Worm (Caenorhabditis elegans) whole organism, L3 larva: Measurements from ENCODE around the gene F56H9.8.
A peak's percentile ranks its signal among the peaks of the same experiment; 100 is the strongest.

Source experiments
- ceh-16 ChIP-seq: sonication (generic microtip); optimal IDR thresholded peaks from 2 replicates; lab custom pipeline; 2017; ENCODE audit warnings: missing biosample characterization, missing genetic modification characterization
- ceh-28 ChIP-seq: fragments of 150-350 bp; optimal IDR thresholded peaks from 2 replicates; lab custom pipeline; 2014; ENCODE audit warnings: missing biosample characterization, missing genetic modification reagents, missing genetic modification characterization
- ceh-82 ChIP-seq: fragments of 150-350 bp; optimal IDR thresholded peaks from 2 replicates; lab custom pipeline; 2014; ENCODE audit warnings: missing biosample characterization, missing genetic modification characterization
- ceh-9 ChIP-seq: sonication (generic microtip); optimal IDR thresholded peaks from 2 replicates; lab custom pipeline; 2018; ENCODE audit warnings: missing biosample characterization, missing genetic modification characterization
- daf-12 ChIP-seq: fragments of 150-350 bp; optimal IDR thresholded peaks from 2 replicates; lab custom pipeline; 2014; ENCODE audit warnings: missing biosample characterization, missing genetic modification reagents, missing genetic modification characterization
- egl-27 ChIP-seq: sonication (generic microtip); optimal IDR thresholded peaks from 4 replicates; lab custom pipeline; 2017; ENCODE audit warnings: missing biosample characterization, missing genetic modification reagents, missing genetic modification characterization
- egl-5 ChIP-seq: fragments of 150-350 bp; optimal IDR thresholded peaks from 2 replicates; lab custom pipeline; 2017; ENCODE audit warnings: missing biosample characterization, missing genetic modification reagents, missing genetic modification characterization, inconsistent platforms
- elt-2 ChIP-seq: sonication (generic microtip); optimal IDR thresholded peaks from 2 replicates; lab custom pipeline; 2016; ENCODE audit warnings: missing genetic modification reagents, mild to moderate bottlenecking, missing genetic modification characterization, missing compliant biosample characterization
- elt-3 ChIP-seq, 3 experiments: fragments of 150-350 bp in 1 of 3; sonication (generic microtip) in 2 of 3; optimal IDR thresholded peaks; 2 replicates in 2 of 3; 4 replicates in 1 of 3; lab custom pipeline; 2014 to 2017; ENCODE audit warnings: missing biosample characterization in 3 of 3, missing genetic modification characterization in 3 of 3
- eor-1 ChIP-seq, 2 experiments: fragments of 150-350 bp; optimal IDR thresholded peaks; 2 replicates each; lab custom pipeline; 2014 to 2018; ENCODE audit warnings: missing biosample characterization in 2 of 2, missing genetic modification characterization in 2 of 2
- fkh-10 ChIP-seq: sonication (generic microtip); optimal IDR thresholded peaks from 2 replicates; lab custom pipeline; 2017; ENCODE audit warnings: missing biosample characterization, missing genetic modification reagents, missing genetic modification characterization
- fkh-2 ChIP-seq: fragments of 150-350 bp; optimal IDR thresholded peaks from 2 replicates; lab custom pipeline; 2014; ENCODE audit warnings: missing biosample characterization, missing genetic modification reagents, missing genetic modification characterization
- fos-1 ChIP-seq: fragments of 150-350 bp; optimal IDR thresholded peaks from 2 replicates; lab custom pipeline; 2014; ENCODE audit warnings: missing biosample characterization, missing genetic modification characterization
- hmg-11 ChIP-seq: sonication (generic microtip); optimal IDR thresholded peaks from 2 replicates; lab custom pipeline; 2016; ENCODE audit warnings: missing genetic modification characterization, missing compliant biosample characterization
- jun-1 ChIP-seq: fragments of 150-350 bp; optimal IDR thresholded peaks from 2 replicates; lab custom pipeline; 2014; ENCODE audit warnings: missing biosample characterization, missing genetic modification reagents, missing genetic modification characterization
- lin-15B ChIP-seq: fragments of 150-350 bp; optimal IDR thresholded peaks from 2 replicates; lab custom pipeline; 2014; ENCODE audit warnings: missing biosample characterization, missing genetic modification characterization
- lin-39 ChIP-seq: fragments of 150-350 bp; optimal IDR thresholded peaks from 2 replicates; lab custom pipeline; 2018; ENCODE audit warnings: missing biosample characterization, missing genetic modification reagents, missing genetic modification characterization
- lsy-12 ChIP-seq: sonication (generic microtip); optimal IDR thresholded peaks from 2 replicates; lab custom pipeline; 2016; ENCODE audit warnings: mild to moderate bottlenecking, missing genetic modification characterization, missing compliant biosample characterization
- mml-1 ChIP-seq: fragments of 150-350 bp; sonication (generic microtip); optimal IDR thresholded peaks from 3 replicates; lab custom pipeline; 2014; ENCODE audit warnings: missing biosample characterization, missing genetic modification characterization
- nfya-1 ChIP-seq: sonication (generic microtip); optimal IDR thresholded peaks from 2 replicates; lab custom pipeline; 2017; ENCODE audit warnings: missing genetic modification characterization, mild to moderate bottlenecking, missing compliant biosample characterization, antibody characterized with exemption, moderate library complexity; ENCODE audit not compliant: insufficient read depth
- nhr-23 ChIP-seq: fragments of 150-350 bp; optimal IDR thresholded peaks from 2 replicates; lab custom pipeline; 2014; ENCODE audit warnings: missing biosample characterization, missing genetic modification reagents, missing genetic modification characterization
- nhr-25 ChIP-seq: sonication (generic microtip); optimal IDR thresholded peaks from 2 replicates; lab custom pipeline; 2017; ENCODE audit warnings: missing biosample characterization, missing genetic modification characterization
- nhr-43 ChIP-seq: sonication (generic microtip); optimal IDR thresholded peaks from 2 replicates; lab custom pipeline; 2016; ENCODE audit warnings: mild to moderate bottlenecking, missing genetic modification characterization, missing compliant biosample characterization; ENCODE audit not compliant: poor library complexity, severe bottlenecking
- nhr-67 ChIP-seq: fragments of 150-350 bp; optimal IDR thresholded peaks from 2 replicates; lab custom pipeline; 2014; ENCODE audit warnings: missing biosample characterization, missing genetic modification characterization
- nhr-76 ChIP-seq: fragments of 150-350 bp; sonication (generic microtip); optimal IDR thresholded peaks from 5 replicates; lab custom pipeline; 2014; ENCODE audit warnings: missing biosample characterization, missing genetic modification characterization
- nhr-77 ChIP-seq: fragments of 150-350 bp; optimal IDR thresholded peaks from 2 replicates; lab custom pipeline; 2014; ENCODE audit warnings: missing biosample characterization, missing genetic modification characterization
- pha-4 ChIP-seq: fragments of 150-350 bp; optimal IDR thresholded peaks from 2 replicates; lab custom pipeline; 2014; ENCODE audit warnings: missing biosample characterization, missing genetic modification reagents, missing genetic modification characterization
- skn-1 ChIP-seq: fragments of 150-350 bp; optimal IDR thresholded peaks from 2 replicates; lab custom pipeline; 2014; ENCODE audit warnings: missing biosample characterization, missing genetic modification characterization
- snpc-4 ChIP-seq: fragments of 150-350 bp; optimal IDR thresholded peaks from 2 replicates; lab custom pipeline; 2014; ENCODE audit warnings: missing biosample characterization, missing genetic modification characterization
- tbx-2 ChIP-seq: sonication (generic microtip); optimal IDR thresholded peaks from 2 replicates; lab custom pipeline; 2016; ENCODE audit warnings: mild to moderate bottlenecking, missing genetic modification characterization, missing compliant biosample characterization
- unc-39 ChIP-seq: sonication (generic microtip); optimal IDR thresholded peaks from 4 replicates; lab custom pipeline; 2017; ENCODE audit warnings: missing biosample characterization, missing genetic modification characterization
- unc-62 ChIP-seq: fragments of 150-350 bp; sonication (generic microtip); optimal IDR thresholded peaks from 4 replicates; lab custom pipeline; 2014; ENCODE audit warnings: missing biosample characterization, missing genetic modification reagents, missing genetic modification characterization
- zag-1 ChIP-seq: fragments of 150-350 bp; optimal IDR thresholded peaks from 2 replicates; lab custom pipeline; 2014; ENCODE audit warnings: missing biosample characterization, missing genetic modification characterization
- ztf-11 ChIP-seq: fragments of 150-350 bp; optimal IDR thresholded peaks from 2 replicates; lab custom pipeline; 2014; ENCODE audit warnings: missing biosample characterization, missing genetic modification characterization
- ztf-4 ChIP-seq: fragments of 150-350 bp; optimal IDR thresholded peaks from 2 replicates; lab custom pipeline; 2014; ENCODE audit warnings: missing biosample characterization, missing genetic modification characterization

The F56H9.8 gene

DNA sequence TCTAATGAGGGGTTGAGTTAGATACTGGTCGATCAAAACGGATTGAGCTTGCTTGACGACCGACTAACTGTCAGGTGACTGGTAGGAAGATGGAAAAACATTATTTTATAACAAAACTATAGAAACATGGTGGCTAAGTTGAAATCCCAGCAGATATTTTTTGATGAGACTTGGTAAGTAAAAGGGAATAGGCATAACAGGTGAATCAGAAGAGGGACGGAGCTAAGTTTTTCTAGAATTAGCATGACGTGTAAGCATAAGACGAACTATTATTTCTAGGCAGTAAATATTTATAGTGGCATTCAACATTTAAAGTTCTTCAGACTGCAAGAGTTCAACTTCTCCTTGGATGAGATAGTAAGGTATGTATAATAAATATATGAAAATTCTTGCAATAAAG is at the start of gene F56H9.8:
Gene F56H9.8 (plus strand): TSS at position 301 of the 400 bp plus-strand sequence.
- TF ChIP-seq mml-1 (tag; lab: Kevin White, UChicago) (no peak), egl-27 (no peak), eor-1 (tag; optimal IDR thresholded peaks at IDR 0.05; lab: Kevin White, UChicago) (no peak), ceh-16 (no peak), daf-12 (no peak), ceh-9 (tag; lab: Kevin White, UChicago) (no peak), ztf-11 (no peak), zag-1 (tag; lab: Kevin White, UChicago) (no peak), unc-39 (tag; lab: Kevin White, UChicago) (no peak), hmg-11 (tag; lab: Kevin White, UChicago) (no peak), ceh-28 (tag; lab: Kevin White, UChicago) (no peak), ceh-82 (tag; lab: Kevin White, UChicago) (no peak)

ce11 chrV:12596196-12596595 is 48.4 kb upstream of the F56H9.8 start, which contains the start of gene mma-1:
Gene mma-1, minus strand, starts transcription at chrV:12596296.
- TF ChIP-seq lin-15B (tag; lab: Kevin White, UChicago) (no peak), fkh-2 (tag; lab: Kevin White, UChicago) (no peak), ceh-28 (tag; lab: Kevin White, UChicago) (no peak), skn-1 (tag; lab: Kevin White, UChicago) (no peak), nhr-43 (tag; lab: Kevin White, UChicago) (no peak), nhr-67 (no peak), ztf-11 (no peak), lsy-12 (tag; lab: Kevin White, UChicago) (no peak), egl-27 (no peak), nhr-77 (tag; lab: Kevin White, UChicago) (no peak)

- TF ChIP-seq hmg-11 (tag; lab: Kevin White, UChicago) (peak; percentile 41), nhr-25 (tag; lab: Kevin White, UChicago) (peak; percentile 71), fos-1 (tag; lab: Kevin White, UChicago) (no peak), tbx-2 (tag; lab: Kevin White, UChicago) (peak; percentile 16), ztf-4 (no peak), egl-5 (tag; lab: Kevin White, UChicago) (peak; percentile 77), lsy-12 (tag; lab: Kevin White, UChicago) (peak; percentile 42), nhr-43 (tag; lab: Kevin White, UChicago) (peak; percentile 19), snpc-4 (no peak), ceh-82 (tag; lab: Kevin White, UChicago) (no peak), elt-2 (tag; lab: Kevin White, UChicago) (peak; percentile 45), egl-27 (peak; percentile 34), nfya-1 (tag; lab: Kevin White, UChicago) (peak; percentile 51), fkh-10 (GFP tag; lab: Kevin White, UChicago) (no peak), jun-1 (tag; lab: Kevin White, UChicago) (no peak), nhr-23 (tag; lab: Kevin White, UChicago) (peak; percentile 56), lin-39 (peak; percentile 57), elt-3 (tag; optimal IDR thresholded peaks at IDR 0.05; lab: Kevin White, UChicago) (no peak)
Measured at ce11 chrV:12596795-12597194, 47.8 kb upstream of the F56H9.8 start.

DNA sequence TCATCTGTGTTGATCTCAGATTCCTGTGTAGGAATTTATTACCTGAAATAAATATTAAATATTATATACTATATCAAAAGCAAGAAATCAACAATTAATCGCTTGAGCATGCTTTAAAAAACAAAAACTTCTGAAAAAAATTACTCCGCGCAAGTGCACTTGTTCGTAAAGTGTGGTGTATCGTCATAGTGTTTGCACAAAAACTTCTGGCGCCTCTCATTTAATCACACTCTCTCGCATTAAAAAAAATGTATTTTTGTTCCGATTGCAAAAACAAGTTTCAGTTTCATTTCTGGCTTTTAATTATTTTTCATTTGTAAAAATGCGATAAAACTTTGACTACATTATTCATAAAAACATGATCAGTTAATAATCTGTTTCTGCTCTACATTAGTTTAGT is 45.5 kb upstream of the F56H9.8 start, which contains the start of the genes C14C10.10 and ril-2:
Gene C14C10.10 (minus strand): TSS at position 19 of the 400 bp plus-strand sequence.
Gene ril-2 (minus strand): TSS at position 48 of the 400 bp plus-strand sequence.
- no peak for TF ChIP-seq unc-62 (GFP tag; lab: Kevin White, UChicago)
- TF ChIP-seq nfya-1 (tag; lab: Kevin White, UChicago), result peak; percentile 34

DNA sequence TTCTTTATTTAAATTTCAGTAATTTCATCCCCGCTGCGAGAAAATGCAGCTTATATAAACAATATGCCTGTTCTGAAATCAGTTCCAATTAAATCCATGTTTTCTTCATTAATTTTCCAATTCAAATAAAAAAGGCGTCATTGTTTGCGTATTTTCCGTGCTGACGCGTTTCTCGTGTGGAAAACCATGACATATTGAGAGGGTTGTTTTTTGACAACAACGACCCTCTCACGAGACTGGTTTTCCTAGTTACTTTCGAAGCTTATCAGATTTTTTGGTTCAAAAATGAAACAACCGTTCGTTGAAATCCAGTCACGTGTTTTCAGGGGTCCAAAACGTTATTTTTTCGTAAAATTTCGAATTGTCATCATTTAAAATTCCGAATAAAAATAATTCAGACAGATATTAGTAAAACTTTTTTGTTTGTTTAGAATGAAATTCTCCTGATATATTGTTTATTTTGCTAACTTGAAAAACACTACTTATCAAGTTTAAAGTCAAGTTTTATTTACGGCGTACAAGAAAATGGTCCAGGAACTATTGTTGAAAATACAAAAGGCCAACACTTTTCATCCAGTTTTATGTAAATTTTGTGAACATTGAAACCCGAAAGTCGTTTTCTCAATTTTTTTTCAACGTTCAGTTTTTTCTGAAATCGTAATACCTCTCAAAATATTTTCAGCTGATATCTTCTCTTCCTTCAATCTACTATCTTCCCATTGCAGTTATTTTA is 44.9 kb upstream of the F56H9.8 start, which contains the start of gene C14C10.5:
Gene C14C10.5 (plus strand): TSS at position 683 of the 733 bp plus-strand sequence.
- TF ChIP-seq nhr-76 (no peak), hmg-11 (tag; lab: Kevin White, UChicago) (peak; percentile 27), nhr-67 (no peak), elt-2 (tag; lab: Kevin White, UChicago) (peak; percentile 16), lin-39 (no peak), pha-4 (tag; lab: Kevin White, UChicago) (peak; percentile 55)
